Fruit fly (Drosophila melanogaster): ENCODE measurements around the gene Cht7.

Cht7 gene

dm6 chr3L:3078398-3079155 lies 28.2 kb downstream of the Cht7 start (continued):
- TF ChIP-seq Doc3 (GFP tag; IDR thresholded peaks at IDR 0.05; ENCODE audit: partially characterized antibody) (no peak), CG2678 (tag; optimal IDR thresholded peaks at IDR 0.05) (peak; percentile 68), dmrt99B (tag; optimal IDR thresholded peaks at IDR 0.05) (peak; percentile 43), CG7556 (GFP tag; optimal IDR thresholded peaks at IDR 0.05) (peak; percentile 48), az2 (GFP tag; optimal IDR thresholded peaks at IDR 0.05) (peak; percentile 24), chif (GFP tag; optimal IDR thresholded peaks at IDR 0.05) (peak in 1 of 2 experiments; percentile 5), CG13624 (GFP tag; optimal IDR thresholded peaks at IDR 0.05) (no peak), CG31224 (GFP tag; IDR thresholded peaks at IDR 0.05) (no peak; the same call in 1 of the 2 replicates), repo (GFP tag; optimal IDR thresholded peaks at IDR 0.05) (no peak), CG1529 (GFP tag; optimal IDR thresholded peaks at IDR 0.05) (peak; percentile 14), fd96Cb (tag; optimal IDR thresholded peaks at IDR 0.05) (peak; percentile 48), btn (GFP tag; optimal IDR thresholded peaks at IDR 0.05) (no peak), CG31441 (GFP tag; IDR thresholded peaks at IDR 0.05) (peak; percentile 35; the same call in 1 of the 2 replicates), Asciz (GFP tag; optimal IDR thresholded peaks at IDR 0.05) (peak; percentile 77), kah (GFP tag; optimal IDR thresholded peaks at IDR 0.05) (peak; percentile 33), CG33213 (GFP tag; optimal IDR thresholded peaks at IDR 0.05) (no peak), CG16813 (GFP tag; IDR thresholded peaks at IDR 0.05; ENCODE audit: partially characterized antibody) (no peak), CG4730 (GFP tag; IDR thresholded peaks at IDR 0.05) (no peak), prd (optimal IDR thresholded peaks at IDR 0.05) (no peak), prd (GFP tag; IDR thresholded peaks at IDR 0.05) (peak; percentile 25; the same call in 1 of the 3 replicates), CG31365 (tag; optimal IDR thresholded peaks at IDR 0.05) (peak; percentile 27), abd-A (tag; optimal IDR thresholded peaks at IDR 0.05) (peak; percentile 88), CG17912 (GFP tag; optimal IDR thresholded peaks at IDR 0.05) (peak; percentile 15), fd102C (GFP tag; optimal IDR thresholded peaks at IDR 0.05) (no peak), Hmx (GFP tag; optimal IDR thresholded peaks at IDR 0.05) (peak; percentile 19), ken (GFP tag; IDR thresholded peaks at IDR 0.05) (no peak), Rfx (GFP tag; IDR thresholded peaks at IDR 0.05) (peak; percentile 38), CG6175 (GFP tag; IDR thresholded peaks at IDR 0.05) (no peak), Rx (GFP tag; IDR thresholded peaks at IDR 0.05) (peak; percentile 9; the same call in 1 of the 2 replicates), sim (GFP tag; IDR thresholded peaks at IDR 0.05) (no peak), HHEX (GFP tag; optimal IDR thresholded peaks at IDR 0.05) (peak; percentile 67), hth (optimal IDR thresholded peaks at IDR 0.05) (no peak), Fer3 (tag; optimal IDR thresholded peaks at IDR 0.05) (peak; percentile 23), CG13296 (GFP tag; optimal IDR thresholded peaks at IDR 0.05) (peak; percentile 80), CG17361 (GFP tag; IDR thresholded peaks at IDR 0.05) (peak; percentile 74), hbn (GFP tag; IDR thresholded peaks at IDR 0.05; ENCODE audit: partially characterized antibody) (no peak), Deaf1 (tag; optimal IDR thresholded peaks at IDR 0.05) (peak; percentile 1), yki (optimal IDR thresholded peaks at IDR 0.05) (no peak), luna (GFP tag; optimal IDR thresholded peaks at IDR 0.05) (no peak), CG1603 (tag; optimal IDR thresholded peaks at IDR 0.05) (peak; percentile 14), CG7839 (tag; optimal IDR thresholded peaks at IDR 0.05) (peak; percentile 62), CoRest (tag; optimal IDR thresholded peaks at IDR 0.05) (peak; percentile 69), CG8924 (tag; optimal IDR thresholded peaks at IDR 0.05) (peak; percentile 34), CG6854 (GFP tag; optimal IDR thresholded peaks at IDR 0.05) (no peak), Doc2 (GFP tag; IDR thresholded peaks at IDR 0.05) (no peak), klu (GFP tag; IDR thresholded peaks at IDR 0.05) (peak; percentile 35), esg (GFP tag; conservative IDR thresholded peaks at IDR 0.05) (peak; percentile 14; the same call in 1 of the 2 replicates), pb (GFP tag; optimal IDR thresholded peaks at IDR 0.05) (no peak), CG1647 (GFP tag; optimal IDR thresholded peaks at IDR 0.05) (no peak), lab (GFP tag; optimal IDR thresholded peaks at IDR 0.05) (peak; percentile 78)

All from whole organism, embryonic.